Worm (Caenorhabditis elegans) whole organism, dauer: ENCODE measurements around the gene elb-1.

ENCODE experiments used
- unc-62 ChIP-seq: sonication (generic microtip); optimal IDR thresholded peaks from 2 replicates; lab custom pipeline; 2017; ENCODE audit warnings: missing biosample characterization, missing genetic modification reagents, missing genetic modification characterization

elb-1 gene

DNA sequence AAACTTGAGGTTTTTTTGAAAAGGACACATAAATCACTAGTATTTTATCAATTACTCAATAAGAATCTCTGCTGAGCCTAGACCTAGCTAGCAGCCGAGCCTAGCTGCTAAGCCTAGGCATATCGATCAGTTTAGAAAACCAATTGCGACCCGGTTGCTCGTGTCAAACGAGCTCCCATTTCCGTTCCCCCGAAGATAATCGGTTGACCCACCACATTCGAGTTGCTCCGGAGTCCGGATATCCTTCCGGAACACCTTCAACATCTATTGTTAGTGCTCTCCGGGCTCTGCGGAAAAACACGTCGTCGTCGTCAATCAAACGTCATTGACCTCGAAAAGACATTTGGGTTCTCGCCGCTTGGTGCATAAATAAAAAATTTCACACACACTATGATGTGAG is 35.5 kb downstream of the elb-1 start:
- TF ChIP-seq unc-62 (GFP tag; lab: Kevin White, UChicago), result no peak

DNA sequence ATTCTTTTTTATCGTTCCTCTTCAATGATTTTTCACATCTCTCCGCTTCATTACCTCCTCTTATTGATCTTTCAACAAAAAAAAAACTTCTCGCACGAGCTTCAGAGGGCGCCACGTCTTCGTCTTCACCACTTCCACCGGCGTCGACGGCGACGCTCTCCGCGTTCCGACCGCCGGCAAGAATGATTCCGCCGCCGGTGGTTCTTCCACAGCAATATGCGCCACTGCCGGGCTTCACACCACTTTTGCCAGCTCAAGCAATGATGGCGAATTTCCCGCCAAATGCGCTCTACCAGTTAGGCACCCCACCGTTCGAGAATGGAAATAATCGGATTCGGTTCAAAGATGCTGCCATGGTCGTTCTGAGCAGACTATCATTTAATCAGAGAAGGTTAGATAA is 36.2 kb downstream of the elb-1 start:
- TF ChIP-seq unc-62 (GFP tag; lab: Kevin White, UChicago), result no peak

DNA sequence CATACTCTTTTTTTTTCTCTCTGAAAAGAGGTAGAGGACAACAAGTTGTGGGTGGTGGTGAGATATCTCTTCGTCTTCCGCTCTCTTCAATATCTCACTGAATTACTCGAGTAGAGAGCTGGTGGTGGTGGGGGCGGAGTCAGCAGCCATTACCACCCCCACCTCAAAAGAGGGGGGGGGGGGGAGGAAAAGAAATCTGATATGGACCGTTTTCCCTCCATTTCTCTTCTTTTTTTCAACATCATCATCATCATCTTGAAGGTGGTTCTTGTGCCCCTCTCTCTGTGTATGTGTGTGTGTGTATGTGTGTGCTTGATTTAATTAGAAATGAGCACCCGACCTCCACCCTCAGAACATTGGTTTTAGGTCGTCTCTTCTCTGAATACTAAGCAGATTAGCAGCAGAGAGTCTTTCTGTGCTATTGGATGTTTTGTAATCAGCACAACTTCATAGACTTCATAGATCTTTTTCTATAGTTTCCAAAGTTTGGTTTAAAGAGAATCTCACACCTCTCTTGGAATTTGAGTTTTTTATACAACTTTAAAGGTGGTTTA is 37.7 kb downstream of the elb-1 start:
- no peak for TF ChIP-seq unc-62 (GFP tag; lab: Kevin White, UChicago)

DNA sequence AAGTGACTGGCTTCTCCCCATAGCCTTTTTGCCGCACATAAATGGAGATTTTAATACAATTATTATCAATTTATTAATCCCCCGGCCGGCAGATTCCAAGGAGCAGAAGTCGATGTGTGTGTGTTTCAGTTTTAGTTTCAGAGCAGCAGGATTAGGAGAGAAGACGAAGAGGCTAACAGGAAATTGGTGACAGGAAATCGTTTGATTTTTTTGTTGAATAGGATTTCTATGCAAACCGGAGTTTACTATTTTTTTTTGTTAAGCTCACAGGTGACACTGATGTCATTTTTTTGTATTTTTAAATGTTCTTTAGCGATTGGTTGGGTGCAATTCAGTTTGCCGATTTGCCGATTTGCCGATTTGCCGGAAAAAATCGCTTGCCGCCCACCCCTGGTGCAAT is 38.7 kb downstream of the elb-1 start:
- TF ChIP-seq unc-62 (GFP tag; lab: Kevin White, UChicago), result no peak

DNA sequence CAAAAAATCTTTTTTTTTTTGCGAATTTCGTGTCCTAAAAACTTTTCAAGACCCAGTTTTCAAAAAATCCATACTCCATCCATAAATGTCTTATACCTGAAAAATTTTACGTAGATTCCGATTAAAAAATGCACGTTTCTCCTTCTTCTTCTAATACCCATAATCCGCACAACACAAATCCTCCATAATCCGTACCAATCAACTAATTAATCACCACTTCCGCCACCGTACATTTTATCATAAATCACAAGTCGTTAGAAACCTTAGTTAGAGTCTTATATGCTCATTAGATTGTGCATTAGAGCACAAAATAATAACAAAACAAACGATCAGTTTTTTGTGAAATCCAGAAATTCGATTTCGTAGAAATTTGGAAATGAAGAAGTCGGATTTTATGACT is 50.2 kb downstream of the elb-1 start:
- no peak for TF ChIP-seq unc-62 (GFP tag; lab: Kevin White, UChicago)
